Worm (Caenorhabditis elegans) whole organism, L3 larva: ENCODE results near the gene C08E8.1.

Source experiments
- ZK546.5 ChIP-seq: sonication (generic microtip); optimal IDR thresholded peaks from 2 replicates; lab custom pipeline; 2017; ENCODE audit warnings: missing biosample characterization, missing genetic modification characterization
- ama-1 ChIP-seq: fragments of 150-350 bp; optimal IDR thresholded peaks from 2 replicates; lab custom pipeline; 2018
- ceh-16 ChIP-seq: sonication (generic microtip); optimal IDR thresholded peaks from 2 replicates; lab custom pipeline; 2017; ENCODE audit warnings: missing biosample characterization, missing genetic modification characterization
- ceh-28 ChIP-seq: fragments of 150-350 bp; optimal IDR thresholded peaks from 2 replicates; lab custom pipeline; 2014; ENCODE audit warnings: missing biosample characterization, missing genetic modification reagents, missing genetic modification characterization
- ceh-82 ChIP-seq: fragments of 150-350 bp; optimal IDR thresholded peaks from 2 replicates; lab custom pipeline; 2014; ENCODE audit warnings: missing biosample characterization, missing genetic modification characterization
- daf-12 ChIP-seq: fragments of 150-350 bp; optimal IDR thresholded peaks from 2 replicates; lab custom pipeline; 2014; ENCODE audit warnings: missing biosample characterization, missing genetic modification reagents, missing genetic modification characterization
- egl-5 ChIP-seq: fragments of 150-350 bp; optimal IDR thresholded peaks from 2 replicates; lab custom pipeline; 2017; ENCODE audit warnings: missing biosample characterization, missing genetic modification reagents, missing genetic modification characterization, inconsistent platforms
- elt-1 ChIP-seq: fragments of 150-350 bp; optimal IDR thresholded peaks from 2 replicates; lab custom pipeline; 2014; ENCODE audit warnings: missing biosample characterization, missing genetic modification characterization
- elt-3 ChIP-seq, 3 experiments: fragments of 150-350 bp in 1 of 3; sonication (generic microtip) in 2 of 3; optimal IDR thresholded peaks; 2 replicates in 2 of 3; 4 replicates in 1 of 3; lab custom pipeline; 2014 to 2017; ENCODE audit warnings: missing biosample characterization in 3 of 3, missing genetic modification characterization in 3 of 3
- eor-1 ChIP-seq, 2 experiments: fragments of 150-350 bp; optimal IDR thresholded peaks; 2 replicates each; lab custom pipeline; 2014 to 2018; ENCODE audit warnings: missing biosample characterization in 2 of 2, missing genetic modification characterization in 2 of 2
- fkh-10 ChIP-seq: sonication (generic microtip); optimal IDR thresholded peaks from 2 replicates; lab custom pipeline; 2017; ENCODE audit warnings: missing biosample characterization, missing genetic modification reagents, missing genetic modification characterization
- fkh-2 ChIP-seq: fragments of 150-350 bp; optimal IDR thresholded peaks from 2 replicates; lab custom pipeline; 2014; ENCODE audit warnings: missing biosample characterization, missing genetic modification reagents, missing genetic modification characterization
- fos-1 ChIP-seq: fragments of 150-350 bp; optimal IDR thresholded peaks from 2 replicates; lab custom pipeline; 2014; ENCODE audit warnings: missing biosample characterization, missing genetic modification characterization
- hmg-11 ChIP-seq: sonication (generic microtip); optimal IDR thresholded peaks from 2 replicates; lab custom pipeline; 2016; ENCODE audit warnings: missing genetic modification characterization, missing compliant biosample characterization
- jun-1 ChIP-seq: fragments of 150-350 bp; optimal IDR thresholded peaks from 2 replicates; lab custom pipeline; 2014; ENCODE audit warnings: missing biosample characterization, missing genetic modification reagents, missing genetic modification characterization
- lin-15B ChIP-seq: fragments of 150-350 bp; optimal IDR thresholded peaks from 2 replicates; lab custom pipeline; 2014; ENCODE audit warnings: missing biosample characterization, missing genetic modification characterization
- lin-39 ChIP-seq: fragments of 150-350 bp; optimal IDR thresholded peaks from 2 replicates; lab custom pipeline; 2018; ENCODE audit warnings: missing biosample characterization, missing genetic modification reagents, missing genetic modification characterization
- lsy-12 ChIP-seq: sonication (generic microtip); optimal IDR thresholded peaks from 2 replicates; lab custom pipeline; 2016; ENCODE audit warnings: mild to moderate bottlenecking, missing genetic modification characterization, missing compliant biosample characterization
- mml-1 ChIP-seq: fragments of 150-350 bp; sonication (generic microtip); optimal IDR thresholded peaks from 3 replicates; lab custom pipeline; 2014; ENCODE audit warnings: missing biosample characterization, missing genetic modification characterization
- nfya-1 ChIP-seq: sonication (generic microtip); optimal IDR thresholded peaks from 2 replicates; lab custom pipeline; 2017; ENCODE audit warnings: missing genetic modification characterization, mild to moderate bottlenecking, missing compliant biosample characterization, antibody characterized with exemption, moderate library complexity; ENCODE audit not compliant: insufficient read depth
- nhr-11 ChIP-seq: fragments of 150-350 bp; optimal IDR thresholded peaks from 2 replicates; lab custom pipeline; 2014; ENCODE audit warnings: missing biosample characterization, missing genetic modification characterization
- nhr-23 ChIP-seq: fragments of 150-350 bp; optimal IDR thresholded peaks from 2 replicates; lab custom pipeline; 2014; ENCODE audit warnings: missing biosample characterization, missing genetic modification reagents, missing genetic modification characterization
- nhr-237 ChIP-seq: fragments of 150-350 bp; optimal IDR thresholded peaks from 2 replicates; lab custom pipeline; 2014; ENCODE audit warnings: missing biosample characterization, missing genetic modification characterization
- nhr-28 ChIP-seq: fragments of 150-350 bp; optimal IDR thresholded peaks from 2 replicates; lab custom pipeline; 2014; ENCODE audit warnings: missing biosample characterization, missing genetic modification characterization
- nhr-67 ChIP-seq: fragments of 150-350 bp; optimal IDR thresholded peaks from 2 replicates; lab custom pipeline; 2014; ENCODE audit warnings: missing biosample characterization, missing genetic modification characterization
- nhr-76 ChIP-seq: fragments of 150-350 bp; sonication (generic microtip); optimal IDR thresholded peaks from 5 replicates; lab custom pipeline; 2014; ENCODE audit warnings: missing biosample characterization, missing genetic modification characterization
- nhr-77 ChIP-seq: fragments of 150-350 bp; optimal IDR thresholded peaks from 2 replicates; lab custom pipeline; 2014; ENCODE audit warnings: missing biosample characterization, missing genetic modification characterization
- pha-4 ChIP-seq: fragments of 150-350 bp; optimal IDR thresholded peaks from 2 replicates; lab custom pipeline; 2014; ENCODE audit warnings: missing biosample characterization, missing genetic modification reagents, missing genetic modification characterization
- pqm-1 ChIP-seq: fragments of 150-350 bp; optimal IDR thresholded peaks from 2 replicates; lab custom pipeline; 2017; ENCODE audit warnings: missing biosample characterization, missing genetic modification characterization, inconsistent platforms
- sea-2 ChIP-seq: fragments of 150-350 bp; sonication (generic microtip); optimal IDR thresholded peaks from 4 replicates; lab custom pipeline; 2014; ENCODE audit warnings: missing biosample characterization, missing genetic modification reagents, missing genetic modification characterization
- skn-1 ChIP-seq: fragments of 150-350 bp; optimal IDR thresholded peaks from 2 replicates; lab custom pipeline; 2014; ENCODE audit warnings: missing biosample characterization, missing genetic modification characterization
- snpc-4 ChIP-seq: fragments of 150-350 bp; optimal IDR thresholded peaks from 2 replicates; lab custom pipeline; 2014; ENCODE audit warnings: missing biosample characterization, missing genetic modification characterization
- unc-39 ChIP-seq: sonication (generic microtip); optimal IDR thresholded peaks from 4 replicates; lab custom pipeline; 2017; ENCODE audit warnings: missing biosample characterization, missing genetic modification characterization
- unc-62 ChIP-seq: fragments of 150-350 bp; sonication (generic microtip); optimal IDR thresholded peaks from 4 replicates; lab custom pipeline; 2014; ENCODE audit warnings: missing biosample characterization, missing genetic modification reagents, missing genetic modification characterization
- zag-1 ChIP-seq: fragments of 150-350 bp; optimal IDR thresholded peaks from 2 replicates; lab custom pipeline; 2014; ENCODE audit warnings: missing biosample characterization, missing genetic modification characterization
- ztf-4 ChIP-seq: fragments of 150-350 bp; optimal IDR thresholded peaks from 2 replicates; lab custom pipeline; 2014; ENCODE audit warnings: missing biosample characterization, missing genetic modification characterization

The C08E8.1 gene

DNA sequence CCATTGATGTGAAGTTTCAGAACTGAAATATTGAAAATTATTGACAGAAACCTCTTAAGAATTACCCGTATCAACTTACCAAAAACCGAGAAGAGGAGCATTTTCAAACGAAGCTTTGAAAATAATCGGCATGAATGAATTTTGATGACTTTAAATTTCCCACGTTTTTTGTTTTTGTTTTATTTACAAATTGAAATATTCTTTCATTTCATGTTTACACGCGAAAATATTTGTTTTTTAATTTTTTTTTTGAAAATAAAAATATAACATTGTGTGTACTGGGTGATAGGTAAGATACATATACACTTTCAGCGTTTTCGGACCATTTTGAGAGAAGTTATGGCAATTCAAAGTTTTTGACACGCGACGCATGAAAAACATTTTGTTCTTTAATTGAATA, 33.3 kb upstream of the C08E8.1 start, which contains the start of gene Y51A2B.9:
Gene Y51A2B.9, minus strand, starts transcription at position 101 of the 400 bp plus-strand sequence.
- no peak for TF ChIP-seq ceh-16

DNA sequence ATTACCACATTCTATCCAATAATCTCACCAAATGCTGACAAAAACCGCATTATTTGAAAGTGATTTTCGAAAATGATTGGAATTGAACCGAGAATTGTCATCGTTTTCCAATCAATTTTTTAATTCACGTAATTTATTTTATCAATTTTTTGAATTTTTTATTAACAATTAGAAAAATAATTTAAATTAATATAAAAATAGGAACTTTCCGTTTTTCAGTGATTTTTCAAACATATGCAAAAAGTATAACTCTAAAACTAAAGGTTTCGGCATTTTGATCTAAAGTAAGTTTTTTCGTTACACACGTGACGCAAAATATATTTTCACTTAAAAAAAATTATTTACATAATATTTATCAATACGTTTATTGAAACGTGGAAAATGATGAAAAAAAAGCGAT, 31.9 kb upstream of the C08E8.1 start, which contains the start of gene Y51A2B.6:
Gene Y51A2B.6, minus strand, starts transcription at position 101 of the 400 bp plus-strand sequence.
- TF ChIP-seq lsy-12 (tag; lab: Kevin White, UChicago) = no peak
- no peak for TF ChIP-seq nfya-1 (tag; lab: Kevin White, UChicago)
- TF ChIP-seq nhr-67 = no peak
- TF ChIP-seq fkh-10 (GFP tag; lab: Kevin White, UChicago) = no peak
- no peak for TF ChIP-seq mml-1 (tag; lab: Kevin White, UChicago)
- TF ChIP-seq ceh-16 = no peak
- TF ChIP-seq nhr-76 (tag; lab: Kevin White, UChicago) = no peak
- TF ChIP-seq fos-1 = no peak
- TF ChIP-seq nhr-77 (tag; lab: Kevin White, UChicago) = no peak
- TF ChIP-seq unc-39 = no peak
- no peak for TF ChIP-seq snpc-4 (tag; lab: Kevin White, UChicago)
- TF ChIP-seq skn-1 (tag; lab: Kevin White, UChicago) = no peak

DNA sequence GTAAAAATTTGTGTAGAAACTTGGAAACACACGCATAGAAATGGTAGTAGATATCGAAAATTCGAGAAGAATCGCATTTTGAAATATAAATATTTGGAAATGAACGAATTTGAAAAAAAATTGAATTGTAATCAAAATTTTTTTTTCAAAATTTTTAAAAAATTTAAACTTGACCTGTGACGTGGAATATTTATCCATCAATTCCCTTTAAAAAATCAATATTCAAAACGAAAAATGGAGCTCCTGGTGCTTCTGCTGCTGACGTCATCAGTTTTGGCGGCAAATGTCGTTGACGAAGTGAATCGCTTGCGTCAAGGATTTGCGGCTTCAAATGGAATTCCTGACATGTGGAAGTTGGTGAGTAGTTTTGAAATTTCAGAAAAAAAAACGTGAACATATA, 26.7 kb upstream of the C08E8.1 start, which contains the start of the genes Y51A2B.4 and Y51A2B.5:
Gene Y51A2B.4, minus strand, starts transcription at position 101 of the 400 bp plus-strand sequence.
Gene Y51A2B.5, plus strand, starts transcription at position 232 of the 400 bp plus-strand sequence.
- TF ChIP-seq nfya-1 (tag; lab: Kevin White, UChicago) = no peak
- TF ChIP-seq mml-1 (tag; lab: Kevin White, UChicago) = no peak
- no peak for TF ChIP-seq skn-1 (tag; lab: Kevin White, UChicago)
- no peak for TF ChIP-seq nhr-28 (tag; lab: Kevin White, UChicago)
- TF ChIP-seq, all 47 proteins: peak for 0

DNA sequence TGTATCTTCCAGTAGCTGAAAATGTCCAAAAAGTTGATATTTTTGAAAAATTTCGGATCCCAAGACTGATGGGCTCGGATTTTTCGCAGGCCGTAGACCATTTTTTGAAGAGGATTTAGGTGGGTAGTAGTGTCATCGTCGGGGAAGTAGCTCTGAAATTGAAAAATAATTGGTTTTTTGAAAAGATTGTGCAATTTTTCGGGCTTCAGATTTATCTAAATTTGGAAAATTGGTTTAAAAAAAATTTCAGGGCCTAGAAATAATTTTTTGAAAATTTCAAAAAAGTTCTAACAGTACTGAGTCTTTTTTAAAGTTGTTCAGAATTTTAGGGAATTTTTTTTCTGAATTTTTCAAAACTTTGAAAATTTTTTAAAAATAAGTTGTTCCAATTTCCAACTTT, 20.3 kb upstream of the C08E8.1 start, which contains the start of gene nhr-288:
Gene nhr-288, minus strand, starts transcription at position 101 of the 400 bp plus-strand sequence.
- TF ChIP-seq ama-1 (no peak), snpc-4 (tag; lab: Kevin White, UChicago) (no peak), nhr-76 (tag; lab: Kevin White, UChicago) (no peak), pha-4 (tag; lab: Kevin White, UChicago) (no peak), daf-12 (tag; lab: Kevin White, UChicago) (no peak), fkh-2 (tag; lab: Kevin White, UChicago) (no peak), ceh-82 (tag; lab: Kevin White, UChicago) (no peak), lsy-12 (tag; lab: Kevin White, UChicago) (no peak), lin-39 (tag; lab: Kevin White, UChicago) (no peak), lin-15B (tag; lab: Kevin White, UChicago) (no peak), ZK546.5 (tag; lab: Kevin White, UChicago) (no peak), eor-1 (tag; optimal IDR thresholded peaks at IDR 0.05; lab: Kevin White, UChicago) (no peak), elt-3 (tag; optimal IDR thresholded peaks at IDR 0.05; lab: Kevin White, UChicago) (no peak), fkh-10 (GFP tag; lab: Kevin White, UChicago) (no peak), sea-2 (GFP tag; lab: Kevin White, UChicago) (no peak), ceh-16 (no peak), ztf-4 (tag; lab: Kevin White, UChicago) (no peak), elt-1 (tag; lab: Kevin White, UChicago) (no peak)

DNA sequence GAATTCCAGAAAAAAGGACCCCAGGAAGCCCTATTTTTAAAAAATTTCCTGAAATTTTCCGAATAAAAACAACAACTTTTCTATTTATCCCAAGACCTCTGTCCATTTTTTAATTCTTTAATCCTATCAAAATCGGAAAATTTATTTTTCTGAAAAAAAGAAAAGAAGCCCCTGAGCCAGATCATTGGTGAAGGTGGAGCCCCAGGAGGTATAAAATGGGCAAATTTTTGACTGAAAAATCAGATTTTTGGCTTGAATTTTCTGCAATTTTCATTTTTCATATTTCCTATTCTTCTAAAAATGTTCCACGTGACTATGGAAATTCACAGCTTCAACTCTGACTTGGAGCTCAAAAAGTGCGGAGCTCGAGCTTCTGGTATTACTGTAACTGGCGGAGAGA, 16.5 kb upstream of the C08E8.1 start, which contains the start of gene Y51A2B.8:
Gene Y51A2B.8, plus strand, starts transcription at position 301 of the 400 bp plus-strand sequence.
- TF ChIP-seq nhr-28 (tag; lab: Kevin White, UChicago) (no peak), daf-12 (tag; lab: Kevin White, UChicago) (no peak), pqm-1 (tag; lab: Kevin White, UChicago) (no peak), nhr-23 (tag; lab: Kevin White, UChicago) (no peak), unc-39 (no peak), egl-5 (tag; lab: Kevin White, UChicago) (no peak), nhr-237 (no peak), mml-1 (tag; lab: Kevin White, UChicago) (no peak), lsy-12 (tag; lab: Kevin White, UChicago) (no peak), lin-15B (tag; lab: Kevin White, UChicago) (no peak), unc-62 (GFP tag; lab: Kevin White, UChicago) (no peak), jun-1 (tag; lab: Kevin White, UChicago) (no peak), zag-1 (tag; lab: Kevin White, UChicago) (no peak), hmg-11 (tag; lab: Kevin White, UChicago) (no peak), nhr-11 (tag; lab: Kevin White, UChicago) (no peak), sea-2 (GFP tag; lab: Kevin White, UChicago) (no peak), ceh-28 (tag; lab: Kevin White, UChicago) (no peak), skn-1 (tag; lab: Kevin White, UChicago) (no peak)
